Fruit fly (Drosophila melanogaster) whole organism: ENCODE measurements around the gene CG32040.
A peak's percentile ranks its signal among the peaks of the same experiment; 100 is the strongest.

Experiments
- CG8478 ChIP-seq: fragments of >200 bp; optimal IDR thresholded peaks from 2 replicates; lab custom pipeline; 2018; ENCODE audit warnings: inconsistent platforms
- Dll ChIP-seq: fragments of >200 bp; optimal IDR thresholded peaks from 2 replicates; lab custom pipeline; 2017
- EcR ChIP-seq, 2 experiments: fragments of >200 bp; optimal IDR thresholded peaks; 2 replicates each; lab custom pipeline; 2017; ENCODE audit warnings: missing biosample characterization in 2 of 2, missing genetic modification characterization in 2 of 2, missing genetic modification reagents in 2 of 2
- pan ChIP-seq: fragments of >200 bp; optimal IDR thresholded peaks from 2 replicates; lab custom pipeline; 2017
- psq ChIP-seq: fragments of >200 bp; optimal IDR thresholded peaks from 2 replicates; lab custom pipeline; 2017
- usp ChIP-seq: fragments of >200 bp; optimal IDR thresholded peaks from 2 replicates; lab custom pipeline; 2017; ENCODE audit warnings: missing biosample characterization, missing genetic modification characterization, mixed read lengths

The CG32040 gene

dm6 chr3L:9372278-9372975 is 18.6 kb downstream of the CG32040 start, which contains the start of the genes Hsp67Bc, CG4456 and Hsp22:
Gene Hsp67Bc, minus strand, starts transcription at chr3L:9372497.
Gene CG4456, plus strand, starts transcription at chr3L:9372722.
Gene Hsp22, plus strand, starts transcription at chr3L:9372931.
- TF ChIP-seq psq (no peak), EcR (GFP tag; optimal IDR thresholded peaks at IDR 0.05; lab: Kevin White, UChicago) (peak in 1 of 2 experiments; percentile 72)

dm6 chr3L:9373374-9374004 is 19.7 kb downstream of the CG32040 start:
- peak; percentile 26 to 68 for TF ChIP-seq EcR (GFP tag; optimal IDR thresholded peaks at IDR 0.05; lab: Kevin White, UChicago)
- no peak for TF ChIP-seq Dll (lab: Kevin White, UChicago)

dm6 chr3L:9375130-9375529 is 21.3 kb downstream of the CG32040 start, which contains the start of gene CG4461:
Gene CG4461, plus strand, starts transcription at chr3L:9375430.
- TF ChIP-seq Dll (lab: Kevin White, UChicago) (no peak), usp (no peak), pan (lab: Kevin White, UChicago) (no peak), psq (no peak), CG8478 (no peak), EcR (GFP tag; optimal IDR thresholded peaks at IDR 0.05; lab: Kevin White, UChicago) (no peak)

- TF ChIP-seq Dll (lab: Kevin White, UChicago) (no peak), pan (lab: Kevin White, UChicago) (no peak), EcR (GFP tag; optimal IDR thresholded peaks at IDR 0.05; lab: Kevin White, UChicago) (no peak), psq (no peak), CG8478 (no peak), usp (no peak)
Measured at dm6 chr3L:9376573-9376972, 22.7 kb downstream of the CG32040 start.

DNA sequence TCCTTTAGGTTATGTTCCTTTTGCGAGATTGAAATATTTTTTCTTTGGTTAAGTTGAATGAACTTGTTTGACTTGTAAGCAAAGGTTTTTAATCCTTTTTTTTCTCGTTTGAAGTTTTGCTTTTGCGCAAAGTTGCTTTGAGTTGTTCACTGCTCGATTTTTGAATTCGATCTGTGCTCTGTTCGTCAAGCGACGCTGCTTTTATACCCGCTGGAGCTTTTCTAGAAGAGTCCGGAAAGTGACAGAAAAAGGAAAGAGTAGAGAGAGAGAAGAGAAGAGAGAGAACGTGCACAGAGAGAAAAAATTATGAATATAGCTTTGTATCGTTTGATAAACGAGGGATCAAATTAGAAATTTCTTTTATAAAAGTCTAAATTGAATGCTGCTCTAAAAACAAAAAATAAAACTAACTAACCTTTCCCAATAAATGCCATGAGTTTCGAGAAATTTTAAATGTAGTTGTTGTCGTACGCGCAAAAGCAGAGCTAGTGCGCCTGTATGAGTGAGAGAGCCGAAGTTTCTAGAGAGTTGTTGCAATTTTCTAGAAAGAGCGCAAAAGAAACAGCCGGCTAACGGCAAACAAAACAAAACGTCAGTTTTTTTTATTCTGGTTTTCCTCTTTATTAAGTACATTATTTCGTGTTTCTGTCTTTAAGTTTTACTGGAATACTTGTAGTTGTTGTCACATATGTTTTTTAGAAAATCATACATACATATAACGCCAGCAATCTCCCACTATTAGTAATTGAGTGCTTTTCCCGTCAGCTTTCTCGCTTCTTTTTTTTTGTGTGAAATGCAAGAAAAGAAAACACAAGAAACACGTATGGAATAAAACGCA is 23.6 kb downstream of the CG32040 start, which contains the start of gene Hsp26:
Hsp26 (minus strand) TSS at position 230 of the 838 bp plus-strand sequence.
- TF ChIP-seq EcR (GFP tag; optimal IDR thresholded peaks at IDR 0.05; lab: Kevin White, UChicago) (peak; percentile 74 to 96), CG8478 (no peak)

- TF ChIP-seq EcR (GFP tag; optimal IDR thresholded peaks at IDR 0.05; lab: Kevin White, UChicago) (no peak), Dll (lab: Kevin White, UChicago) (peak; percentile 20), psq (no peak), pan (lab: Kevin White, UChicago) (no peak), CG8478 (no peak), usp (no peak)
Measured at dm6 chr3L:9379484-9380343, 25.9 kb downstream of the CG32040 start, which contains the start of gene Hsp67Ba. Gene Hsp67Ba, minus strand, starts transcription at chr3L:9379534.

dm6 chr3L:9380344-9380849 is 26.6 kb downstream of the CG32040 start:
- no peak for TF ChIP-seq psq
- no peak for TF ChIP-seq CG8478
- no peak for TF ChIP-seq EcR (GFP tag; optimal IDR thresholded peaks at IDR 0.05; lab: Kevin White, UChicago)
- TF ChIP-seq Dll (lab: Kevin White, UChicago), result no peak
- no peak for TF ChIP-seq usp
- TF ChIP-seq pan (lab: Kevin White, UChicago), result no peak

DNA sequence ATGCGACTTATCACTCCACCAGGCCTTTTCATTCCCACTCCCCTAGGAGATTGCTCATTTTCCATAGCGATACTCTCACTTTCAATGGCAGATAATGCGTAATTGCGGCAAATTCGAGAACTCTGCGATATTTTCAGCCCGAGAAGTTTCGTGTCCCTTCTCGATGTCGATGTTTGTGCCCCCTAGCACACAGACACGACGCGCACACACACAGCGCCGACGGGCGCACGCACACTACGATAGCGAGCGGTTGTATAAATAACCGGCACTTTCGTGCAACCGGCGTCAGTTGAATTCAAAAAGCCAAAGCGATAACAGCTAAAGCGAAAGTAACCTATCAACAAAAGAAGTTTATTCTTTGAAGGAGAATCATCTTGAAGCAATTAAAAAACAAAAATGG is 27.8 kb downstream of the CG32040 start, which contains the start of gene Hsp23:
Hsp23 (plus strand) TSS at position 281 of the 400 bp plus-strand sequence.
- no peak for TF ChIP-seq pan (lab: Kevin White, UChicago)
- TF ChIP-seq Dll (lab: Kevin White, UChicago), result peak; percentile 18
- TF ChIP-seq usp, result no peak
- peak in 1 of 2 experiments; percentile 48 for TF ChIP-seq EcR (GFP tag; optimal IDR thresholded peaks at IDR 0.05; lab: Kevin White, UChicago)
- no peak for TF ChIP-seq CG8478

DNA sequence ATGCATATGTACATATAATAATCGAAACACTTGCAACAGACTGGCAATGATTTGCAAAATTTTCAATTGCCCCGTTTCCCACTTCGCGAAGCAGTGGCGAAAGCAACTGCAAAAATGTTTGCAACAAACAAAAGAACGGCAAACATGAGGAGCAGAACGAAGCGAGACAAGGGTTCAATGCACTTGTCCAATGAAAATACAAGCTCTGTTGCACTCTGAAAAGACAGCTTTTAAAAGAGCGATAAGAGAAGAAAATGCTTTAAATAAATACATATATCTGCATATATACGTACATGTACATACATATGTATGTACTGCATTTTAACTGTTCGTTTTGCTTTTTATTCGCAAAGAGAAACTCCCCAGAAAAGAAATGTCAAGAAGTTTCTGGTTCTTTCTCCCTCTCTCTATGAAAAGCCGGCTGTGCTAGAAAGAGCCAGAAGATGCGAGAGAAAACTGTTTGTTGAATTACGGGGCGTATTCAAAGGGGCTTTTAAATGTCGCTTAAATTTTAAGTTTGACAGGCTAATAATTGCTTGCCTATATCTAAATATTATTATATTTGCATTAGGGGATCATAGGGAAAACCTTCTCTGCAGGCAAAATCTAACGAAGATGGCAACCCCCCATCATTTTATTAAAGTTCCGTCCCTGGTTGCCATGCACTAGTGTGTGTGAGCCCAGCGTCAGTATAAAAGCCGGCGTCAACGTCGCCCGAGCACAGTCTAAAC is 29.7 kb downstream of the CG32040 start, which contains the start of gene Hsp27:
Hsp27 (plus strand) TSS at position 719 of the 731 bp plus-strand sequence.
- TF ChIP-seq psq (no peak), Dll (lab: Kevin White, UChicago) (no peak), pan (lab: Kevin White, UChicago) (no peak), EcR (GFP tag; optimal IDR thresholded peaks at IDR 0.05; lab: Kevin White, UChicago) (peak in 1 of 2 experiments; percentile 76), usp (no peak), CG8478 (peak; percentile 42)

dm6 chr3L:9384445-9385079 is 30.7 kb downstream of the CG32040 start:
- TF ChIP-seq EcR (GFP tag; optimal IDR thresholded peaks at IDR 0.05; lab: Kevin White, UChicago) (peak in 1 of 2 experiments; percentile 17), psq (no peak), pan (lab: Kevin White, UChicago) (no peak)
